Worm (Caenorhabditis elegans) whole organism, midembryonic: Measurements from ENCODE around the gene hpo-29.

ENCODE experiments used
- T22C8.4 ChIP-seq: fragments of 200-800 bp; sonication (Bioruptor generic); IDR thresholded peaks from 2 replicates; pipeline ENCODE4 v1.3.6; 2022; ENCODE audit warnings: missing genetic modification characterization, missing compliant biosample characterization
- cog-1 ChIP-seq: sonication (generic microtip); optimal IDR thresholded peaks from 2 replicates; lab custom pipeline; 2016; ENCODE audit warnings: missing genetic modification characterization, missing compliant biosample characterization
- flt-1 ChIP-seq: fragments of 200-800 bp; sonication (Bioruptor generic); IDR thresholded peaks from 2 replicates; pipeline ENCODE4 v1.3.6; 2022; ENCODE audit warnings: missing genetic modification characterization, missing compliant biosample characterization
- klf-2 ChIP-seq: fragments of 200-800 bp; sonication (Bioruptor generic); conservative IDR thresholded peaks from 2 replicates; pipeline ENCODE4 v1.3.6; 2022; ENCODE audit warnings: missing genetic modification reagents, missing genetic modification characterization, missing compliant biosample characterization
- med-1 ChIP-seq: sonication (generic microtip); optimal IDR thresholded peaks from 2 replicates; lab custom pipeline; 2017; ENCODE audit warnings: missing genetic modification characterization, mild to moderate bottlenecking, missing compliant biosample characterization, antibody characterized with exemption, missing genetic modification reagents; ENCODE audit not compliant: insufficient read depth
- ref-1 ChIP-seq: fragments of 200-800 bp; sonication (Bioruptor generic); conservative IDR thresholded peaks from 2 replicates; pipeline ENCODE4 v1.3.6; 2022; ENCODE audit warnings: missing genetic modification reagents, missing genetic modification characterization, missing compliant biosample characterization
- tab-1 ChIP-seq: fragments of 200-800 bp; sonication (Bioruptor generic); IDR thresholded peaks from 2 replicates; pipeline ENCODE4 v1.3.6; 2022; ENCODE audit warnings: missing genetic modification characterization, missing compliant biosample characterization
- ztf-23 ChIP-seq: fragments of 200-800 bp; sonication (Bioruptor generic); IDR thresholded peaks from 2 replicates; pipeline ENCODE4 v1.3.6; 2022; ENCODE audit warnings: missing genetic modification reagents, missing genetic modification characterization, missing compliant biosample characterization
- ztf-29 ChIP-seq: fragments of 200-800 bp; sonication (Bioruptor generic); IDR thresholded peaks from 2 replicates; pipeline ENCODE4 v1.3.6; 2022; ENCODE audit warnings: missing genetic modification reagents, missing genetic modification characterization, missing compliant biosample characterization

ce11 chrIII:203953-204352, 31.7 kb upstream of the hpo-29 start:
- no peak for TF ChIP-seq flt-1
- no peak for TF ChIP-seq cog-1
- TF ChIP-seq ztf-23 (GFP tag; lab: Robert Waterston, UW), result no peak
- no peak for TF ChIP-seq med-1 (GFP tag; lab: Kevin White, UChicago)
- TF ChIP-seq ref-1 (GFP tag; lab: Robert Waterston, UW), result no peak
- no peak for TF ChIP-seq ztf-29 (GFP tag; lab: Robert Waterston, UW)
- TF ChIP-seq T22C8.4 (GFP tag; lab: Robert Waterston, UW), result peak; percentile 95
- TF ChIP-seq klf-2 (GFP tag; lab: Robert Waterston, UW), result no peak
- TF ChIP-seq tab-1 (GFP tag; lab: Robert Waterston, UW), result no peak
